Worm (Caenorhabditis elegans) whole organism, L4 larva: ENCODE results near the gene mtp-18.
A peak's percentile ranks its signal among the peaks of the same experiment; 100 is the strongest.

ENCODE experiments used
- D1046.2 ChIP-seq: fragments of 200-800 bp; sonication (Bioruptor generic); IDR thresholded peaks from 2 replicates; pipeline ENCODE4 v1.3.6; 2022; ENCODE audit warnings: missing genetic modification characterization, missing compliant biosample characterization
- F37D6.2 ChIP-seq: sonication (generic microtip); optimal IDR thresholded peaks from 2 replicates; lab custom pipeline; 2016; ENCODE audit warnings: mild to moderate bottlenecking, missing genetic modification characterization, missing compliant biosample characterization
- T20F7.1 ChIP-seq: fragments of 200-800 bp; sonication (Bioruptor generic); optimal IDR thresholded peaks from 2 replicates; lab custom pipeline; 2018; ENCODE audit warnings: mild to moderate bottlenecking, missing genetic modification characterization, missing compliant biosample characterization
- T26A8.4 ChIP-seq: fragments of 200-800 bp; sonication (Bioruptor generic); IDR thresholded peaks from 2 replicates; pipeline ENCODE4 v1.3.6; 2022; ENCODE audit warnings: missing genetic modification characterization, missing compliant biosample characterization
- Y48G9A.11 ChIP-seq: fragments of 200-800 bp; sonication (Bioruptor generic); IDR thresholded peaks from 2 replicates; pipeline ENCODE4 v1.3.6; 2022; ENCODE audit warnings: missing genetic modification reagents, missing genetic modification characterization, missing compliant biosample characterization
- Y5F2A.4 ChIP-seq: fragments of 200-800 bp; sonication (Bioruptor generic); optimal IDR thresholded peaks from 2 replicates; lab custom pipeline; 2018; ENCODE audit warnings: mild to moderate bottlenecking, missing genetic modification characterization, missing compliant biosample characterization
- ZK546.5 ChIP-seq, 2 experiments: sonication (generic microtip); optimal IDR thresholded peaks; 2 replicates each; lab custom pipeline; 2017; ENCODE audit warnings: missing biosample characterization in 2 of 2, missing genetic modification characterization in 2 of 2
- ceh-20 ChIP-seq: fragments of 200-800 bp; sonication (Bioruptor generic); IDR thresholded peaks from 2 replicates; pipeline ENCODE4 v1.3.6; 2022; ENCODE audit warnings: missing genetic modification reagents, missing genetic modification characterization, missing compliant biosample characterization
- ceh-62 ChIP-seq: sonication (generic microtip); optimal IDR thresholded peaks from 2 replicates; lab custom pipeline; 2017; ENCODE audit warnings: missing biosample characterization, missing genetic modification characterization
- daf-12 ChIP-seq: fragments of 150-350 bp; optimal IDR thresholded peaks from 2 replicates; lab custom pipeline; 2014; ENCODE audit warnings: missing biosample characterization, missing genetic modification reagents, missing genetic modification characterization
- daf-8 ChIP-seq: fragments of 200-800 bp; sonication (Bioruptor generic); IDR thresholded peaks from 2 replicates; pipeline ENCODE4 v1.3.6; 2022; ENCODE audit warnings: missing genetic modification characterization, missing compliant biosample characterization
- dmd-8 ChIP-seq: fragments of 200-800 bp; sonication (Bioruptor generic); IDR thresholded peaks from 2 replicates; pipeline ENCODE4 v1.3.6; 2022; ENCODE audit warnings: missing genetic modification characterization, missing compliant biosample characterization
- dpl-1 ChIP-seq: fragments of 150-350 bp; optimal IDR thresholded peaks from 2 replicates; lab custom pipeline; 2014; ENCODE audit warnings: missing biosample characterization, missing genetic modification reagents, missing genetic modification characterization
- duxl-1 ChIP-seq: sonication (generic microtip); optimal IDR thresholded peaks from 2 replicates; lab custom pipeline; 2016; ENCODE audit warnings: mild to moderate bottlenecking, missing genetic modification characterization, moderate library complexity, missing compliant biosample characterization; ENCODE audit not compliant: poor library complexity
- egl-27 ChIP-seq: sonication (generic microtip); optimal IDR thresholded peaks from 3 replicates; lab custom pipeline; 2017; ENCODE audit warnings: missing biosample characterization, missing genetic modification reagents, missing genetic modification characterization
- egl-43 ChIP-seq: fragments of 200-800 bp; sonication (Bioruptor generic); IDR thresholded peaks from 2 replicates; pipeline ENCODE4 v1.3.6; 2022; ENCODE audit warnings: missing genetic modification reagents, missing genetic modification characterization, missing compliant biosample characterization
- hlh-11 ChIP-seq: fragments of 200-800 bp; sonication (Bioruptor generic); optimal IDR thresholded peaks from 2 replicates; lab custom pipeline; 2018; ENCODE audit warnings: mild to moderate bottlenecking, missing genetic modification characterization, missing compliant biosample characterization
- hlh-30 ChIP-seq: sonication (generic microtip); optimal IDR thresholded peaks from 2 replicates; lab custom pipeline; 2017; ENCODE audit warnings: antibody characterized with exemption, mild to moderate bottlenecking, missing genetic modification characterization, missing compliant biosample characterization; ENCODE audit not compliant: insufficient read depth
- hmg-1.1 ChIP-seq: fragments of 200-800 bp; sonication (Bioruptor generic); IDR thresholded peaks from 2 replicates; pipeline ENCODE4 v1.3.6; 2022; ENCODE audit warnings: missing genetic modification reagents, missing genetic modification characterization, missing compliant biosample characterization
- jun-1 ChIP-seq: fragments of 150-350 bp; optimal IDR thresholded peaks from 2 replicates; lab custom pipeline; 2014; ENCODE audit warnings: missing biosample characterization, missing genetic modification reagents, missing genetic modification characterization
- lim-7 ChIP-seq: fragments of 200-800 bp; sonication (Bioruptor generic); IDR thresholded peaks from 2 replicates; pipeline ENCODE4 v1.3.6; 2022; ENCODE audit warnings: missing genetic modification characterization, missing compliant biosample characterization
- lin-1 ChIP-seq: fragments of 200-800 bp; sonication (Bioruptor generic); IDR thresholded peaks from 2 replicates; pipeline ENCODE4 v1.3.6; 2022; ENCODE audit warnings: missing genetic modification reagents, missing genetic modification characterization, missing compliant biosample characterization
- lsy-2 ChIP-seq, 2 experiments: fragments of 150-350 bp in 1 of 2; sonication (generic microtip) in 1 of 2; optimal IDR thresholded peaks; 2 replicates each; lab custom pipeline; 2014 to 2017; ENCODE audit warnings: missing biosample characterization in 2 of 2, missing genetic modification characterization in 2 of 2
- madf-5 ChIP-seq, 2 experiments: fragments of 200-800 bp; sonication (Bioruptor generic); IDR thresholded peaks; 2 replicates each; pipeline ENCODE4 v1.3.6; 2022; ENCODE audit warnings: missing compliant biosample characterization in 2 of 2, missing genetic modification characterization in 2 of 2
- madf-9 ChIP-seq: fragments of 200-800 bp; sonication (Bioruptor generic); conservative IDR thresholded peaks from 2 replicates; pipeline ENCODE4 v1.3.6; 2022; ENCODE audit warnings: missing genetic modification reagents, missing genetic modification characterization, missing compliant biosample characterization
- mdl-1 ChIP-seq, 2 experiments: fragments of 150-350 bp in 1 of 2; sonication (generic microtip) in 1 of 2; optimal IDR thresholded peaks; 2 replicates each; lab custom pipeline; 2014 to 2017; ENCODE audit warnings: missing biosample characterization in 2 of 2, missing genetic modification characterization in 2 of 2
- mdt-29 ChIP-seq: fragments of 200-800 bp; sonication (Bioruptor generic); IDR thresholded peaks from 2 replicates; pipeline ENCODE4 v1.3.6; 2022; ENCODE audit warnings: missing genetic modification reagents, missing genetic modification characterization, missing compliant biosample characterization
- mxl-2 ChIP-seq: fragments of 200-800 bp; sonication (Bioruptor generic); conservative IDR thresholded peaks from 2 replicates; pipeline ENCODE4 v1.3.6; 2022; ENCODE audit warnings: missing genetic modification reagents, missing genetic modification characterization, missing compliant biosample characterization
- mxl-3 ChIP-seq: fragments of 200-800 bp; sonication (Bioruptor generic); optimal IDR thresholded peaks from 2 replicates; lab custom pipeline; 2018; ENCODE audit warnings: mild to moderate bottlenecking, missing genetic modification characterization, missing compliant biosample characterization
- nhr-10 ChIP-seq: fragments of 150-350 bp; optimal IDR thresholded peaks from 2 replicates; lab custom pipeline; 2014; ENCODE audit warnings: missing biosample characterization, missing genetic modification characterization
- nhr-102 ChIP-seq: sonication (generic microtip); optimal IDR thresholded peaks from 2 replicates; lab custom pipeline; 2016; ENCODE audit warnings: mild to moderate bottlenecking, missing genetic modification characterization, moderate library complexity, missing compliant biosample characterization
- nhr-11 ChIP-seq: fragments of 150-350 bp; optimal IDR thresholded peaks from 2 replicates; lab custom pipeline; 2014; ENCODE audit warnings: missing biosample characterization, missing genetic modification characterization
- nhr-111 ChIP-seq: fragments of 200-800 bp; sonication (Bioruptor generic); optimal IDR thresholded peaks from 2 replicates; lab custom pipeline; 2018; ENCODE audit warnings: mild to moderate bottlenecking, missing genetic modification characterization, missing compliant biosample characterization
- nhr-28 ChIP-seq: fragments of 150-350 bp; optimal IDR thresholded peaks from 2 replicates; lab custom pipeline; 2014; ENCODE audit warnings: missing biosample characterization, missing genetic modification characterization
- nhr-6 ChIP-seq: fragments of 150-350 bp; optimal IDR thresholded peaks from 2 replicates; lab custom pipeline; 2014; ENCODE audit warnings: missing biosample characterization, missing genetic modification characterization
- nhr-77 ChIP-seq: fragments of 150-350 bp; optimal IDR thresholded peaks from 2 replicates; lab custom pipeline; 2014; ENCODE audit warnings: missing biosample characterization, missing genetic modification characterization
- pha-4 ChIP-seq, 2 experiments: fragments of 150-350 bp in 1 of 2; fragments of 200-800 bp in 1 of 2; sonication (Bioruptor generic) in 1 of 2; IDR thresholded peaks in 1 of 2; optimal IDR thresholded peaks in 1 of 2; 2 replicates each; pipeline versions ENCODE4 v1.3.6 to Lab custom; 2014 to 2022; ENCODE audit warnings: missing genetic modification characterization in 2 of 2, missing genetic modification reagents in 2 of 2, missing biosample characterization in 1 of 2, missing compliant biosample characterization in 1 of 2
- pqm-1 ChIP-seq: sonication (generic microtip); optimal IDR thresholded peaks from 2 replicates; lab custom pipeline; 2017; ENCODE audit warnings: missing biosample characterization, missing genetic modification characterization
- saeg-2 ChIP-seq: fragments of 200-800 bp; sonication (Bioruptor generic); IDR thresholded peaks from 2 replicates; pipeline ENCODE4 v1.3.6; 2022; ENCODE audit warnings: missing genetic modification reagents, missing genetic modification characterization, missing compliant biosample characterization
- set-16 ChIP-seq: fragments of 200-800 bp; sonication (Bioruptor generic); IDR thresholded peaks from 2 replicates; pipeline ENCODE4 v1.3.6; 2022; ENCODE audit warnings: missing genetic modification reagents, missing genetic modification characterization, missing compliant biosample characterization
- snpc-1.2 ChIP-seq: fragments of 200-800 bp; sonication (Bioruptor generic); IDR thresholded peaks from 2 replicates; pipeline ENCODE4 v1.3.6; 2022; ENCODE audit warnings: missing genetic modification reagents, missing genetic modification characterization, missing compliant biosample characterization
- tag-97 ChIP-seq: fragments of 200-800 bp; sonication (Bioruptor generic); IDR thresholded peaks from 2 replicates; pipeline ENCODE4 v1.3.6; 2022; ENCODE audit warnings: missing genetic modification characterization, missing compliant biosample characterization
- tra-1 ChIP-seq: fragments of 200-800 bp; sonication (Bioruptor generic); IDR thresholded peaks from 2 replicates; pipeline ENCODE4 v1.3.6; 2022; ENCODE audit warnings: missing genetic modification reagents, missing genetic modification characterization, missing compliant biosample characterization
- unc-39 ChIP-seq: sonication (generic microtip); optimal IDR thresholded peaks from 2 replicates; lab custom pipeline; 2017; ENCODE audit warnings: missing biosample characterization, missing genetic modification characterization
- unc-62 ChIP-seq, 3 experiments: fragments of 150-350 bp in 1 of 3; sonication (generic microtip); optimal IDR thresholded peaks in 2 of 3; peaks in 1 of 3; 1 replicate in 1 of 3; 2 replicates in 2 of 3; lab custom pipeline; 2014 to 2017; ENCODE audit warnings: missing biosample characterization in 3 of 3, missing genetic modification characterization in 3 of 3, missing genetic modification reagents in 3 of 3, missing genotype in 1 of 3
- zfp-3 ChIP-seq: fragments of 200-800 bp; sonication (Bioruptor generic); conservative IDR thresholded peaks from 2 replicates; pipeline ENCODE4 v1.3.6; 2022; ENCODE audit warnings: missing genetic modification reagents, missing genetic modification characterization, missing compliant biosample characterization
- zip-2 ChIP-seq: fragments of 150-350 bp; optimal IDR thresholded peaks from 2 replicates; lab custom pipeline; 2014; ENCODE audit warnings: missing biosample characterization, missing genetic modification characterization

Gene mtp-18

ce11 chrX:6206305-6206704 lies at the start of gene mtp-18:
TSS of gene mtp-18 (minus strand) at chrX:6206405.
- TF ChIP-seq unc-62 (GFP tag; optimal IDR thresholded peaks at IDR 0.05 in 1 of 2; lab: Kevin White, UChicago) (peak in 1 of 2 experiments; percentile 12), unc-62 (tag; optimal IDR thresholded peaks at IDR 0.05; lab: Kevin White, UChicago) (no peak), T20F7.1 (GFP tag; lab: Kevin White, UChicago) (no peak)
- TF ChIP-seq, all 104 proteins: peak for 1

- TF ChIP-seq unc-62 (GFP tag; optimal IDR thresholded peaks at IDR 0.05 in 1 of 2; lab: Kevin White, UChicago), result peak in 1 of 2 experiments; percentile 98
- no peak for TF ChIP-seq unc-62 (tag; optimal IDR thresholded peaks at IDR 0.05; lab: Kevin White, UChicago)
- peak; percentile 78 for TF ChIP-seq nhr-77
- TF ChIP-seq T26A8.4, result peak; percentile 52
- TF ChIP-seq pha-4 (GFP tag; IDR thresholded peaks at IDR 0.05; lab: Robert Waterston, UW), result peak; percentile 63
- TF ChIP-seq pha-4 (tag; optimal IDR thresholded peaks at IDR 0.05; lab: Kevin White, UChicago), result peak; percentile 66
- TF ChIP-seq ceh-20 (GFP tag; lab: Robert Waterston, UW), result peak; percentile 27; the same call in 1 of the 2 replicates
- TF ChIP-seq mdt-29 (GFP tag; lab: Robert Waterston, UW), result peak; percentile 89
- TF ChIP-seq pqm-1, result peak; percentile 28
- peak; percentile 97 for TF ChIP-seq nhr-11 (tag; lab: Kevin White, UChicago)
- peak; percentile 90 for TF ChIP-seq nhr-102 (tag; lab: Kevin White, UChicago)
- TF ChIP-seq Y5F2A.4 (GFP tag; lab: Kevin White, UChicago), result no peak
- no peak for TF ChIP-seq F37D6.2 (tag; lab: Kevin White, UChicago)
- TF ChIP-seq madf-9 (GFP tag; lab: Robert Waterston, UW), result no peak
- peak; percentile 34 for TF ChIP-seq jun-1 (tag; lab: Kevin White, UChicago)
- no peak for TF ChIP-seq lim-7 (GFP tag; lab: Robert Waterston, UW)
- TF ChIP-seq daf-8 (GFP tag; lab: Robert Waterston, UW), result no peak
- TF ChIP-seq zfp-3, result peak; percentile 72; the same call in 1 of the 2 replicates
- TF ChIP-seq egl-27 (tag; lab: Kevin White, UChicago), result no peak
- peak; percentile 1 for TF ChIP-seq dpl-1 (GFP tag; lab: Kevin White, UChicago)
- 0 out of 2 replicates have a peak, but pooled peaks have one; percentile 38 for TF ChIP-seq egl-43
- peak; percentile 99 for TF ChIP-seq hlh-11
- TF ChIP-seq nhr-6 (tag; lab: Kevin White, UChicago), result peak; percentile 44
- peak; percentile 83 for TF ChIP-seq saeg-2
- TF ChIP-seq zip-2 (tag; lab: Kevin White, UChicago), result no peak
- TF ChIP-seq nhr-28 (tag; lab: Kevin White, UChicago), result peak; percentile 100
- TF ChIP-seq madf-5 (GFP tag; IDR thresholded peaks at IDR 0.05; lab: Robert Waterston, UW), result no peak
- TF ChIP-seq Y48G9A.11 (GFP tag; lab: Robert Waterston, UW), result no peak
- TF ChIP-seq D1046.2 (GFP tag; lab: Robert Waterston, UW), result no peak
- 0 out of 2 replicates have a peak, but pooled peaks have one; percentile 24 for TF ChIP-seq snpc-1.2
- no peak for TF ChIP-seq dmd-8 (GFP tag; lab: Robert Waterston, UW)
- no peak for TF ChIP-seq tag-97 (GFP tag; lab: Robert Waterston, UW)
- no peak for TF ChIP-seq unc-39 (tag; lab: Kevin White, UChicago)
- TF ChIP-seq mxl-3 (GFP tag; lab: Kevin White, UChicago), result peak; percentile 92
- TF ChIP-seq tra-1 (GFP tag; lab: Robert Waterston, UW), result peak; percentile 92
- peak; percentile 45; the same call in 1 of the 2 replicates for TF ChIP-seq set-16 (GFP tag; lab: Robert Waterston, UW)
- peak; percentile 52 for TF ChIP-seq duxl-1 (tag; lab: Kevin White, UChicago)
- TF ChIP-seq mxl-2 (GFP tag; lab: Robert Waterston, UW), result peak; percentile 76
- no peak for TF ChIP-seq ceh-62 (tag; lab: Kevin White, UChicago)
- peak; percentile 77 for TF ChIP-seq lin-1
- TF ChIP-seq hlh-30 (tag; lab: Kevin White, UChicago), result peak; percentile 97
- TF ChIP-seq hmg-1.1 (GFP tag; lab: Robert Waterston, UW), result peak; percentile 50
- no peak for TF ChIP-seq nhr-111 (GFP tag; lab: Kevin White, UChicago)
- peak; percentile 38 to 63 for TF ChIP-seq lsy-2 (tag; optimal IDR thresholded peaks at IDR 0.05; lab: Kevin White, UChicago)
- TF ChIP-seq mdl-1 (tag; optimal IDR thresholded peaks at IDR 0.05; lab: Kevin White, UChicago), result peak; percentile 49 to 94
- TF ChIP-seq T20F7.1 (GFP tag; lab: Kevin White, UChicago), result peak; percentile 62
- no peak for TF ChIP-seq ZK546.5 (tag; optimal IDR thresholded peaks at IDR 0.05; lab: Kevin White, UChicago)
- TF ChIP-seq daf-12, result no peak
- TF ChIP-seq nhr-10 (tag; lab: Kevin White, UChicago), result peak; percentile 84
These were observed 49.4 kb upstream of the mtp-18 start for ce11 chrX:6255561-6255960.
